Worm (Caenorhabditis elegans): ENCODE data around the gene msp-65.
A peak's percentile ranks its signal among the peaks of the same experiment; 100 is the strongest.

msp-65 gene

DNA sequence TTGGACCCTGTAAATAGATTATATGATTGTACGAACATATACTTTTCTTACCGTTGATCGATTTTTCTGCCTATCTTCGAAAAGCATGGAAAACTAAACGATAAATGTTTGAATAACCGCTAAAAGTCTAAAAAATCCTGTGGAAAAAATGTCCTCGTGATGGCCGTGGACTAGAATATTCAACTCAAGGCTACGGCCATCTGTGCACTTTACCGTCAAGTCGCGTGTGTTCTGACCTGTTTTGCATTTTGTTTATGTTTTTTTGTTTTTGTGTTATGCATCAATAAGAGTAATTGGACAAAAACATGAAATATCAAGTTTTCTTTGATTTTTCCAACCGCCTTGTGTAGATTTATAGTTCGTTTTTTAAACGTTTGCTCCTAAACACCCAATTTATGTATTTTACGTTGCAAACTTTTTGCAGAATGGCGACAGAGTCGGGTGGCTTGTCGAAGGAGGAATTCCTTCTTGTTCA lies 47.8 kb downstream of the msp-65 start, which contains the start of the genes hda-6 and F41H10.4 (continued):
- no peak for TF ChIP-seq ceh-44 (GFP tag; IDR thresholded peaks at IDR 0.05)
- no peak for TF ChIP-seq ztf-7 (tag; optimal IDR thresholded peaks at IDR 0.05)
- peak in 1 of 2 experiments; percentile 91 for TF ChIP-seq lsy-2 (tag; optimal IDR thresholded peaks at IDR 0.05)
- TF ChIP-seq ceh-82 (tag; optimal IDR thresholded peaks at IDR 0.05) = no peak
- TF ChIP-seq F10B5.3 (tag; optimal IDR thresholded peaks at IDR 0.05) = no peak
- TF ChIP-seq unc-39 (tag; optimal IDR thresholded peaks at IDR 0.05) = no peak
- TF ChIP-seq nhr-77 (tag; optimal IDR thresholded peaks at IDR 0.05) = no peak
- TF ChIP-seq F37D6.2 (tag; optimal IDR thresholded peaks at IDR 0.05) = no peak
- TF ChIP-seq ceh-32 (tag; optimal IDR thresholded peaks at IDR 0.05; ENCODE audit: poor library complexity) = no peak
- TF ChIP-seq pha-4 (GFP tag; IDR thresholded peaks at IDR 0.05) = no peak
- peak; percentile 81 for TF ChIP-seq pha-4 (tag; optimal IDR thresholded peaks at IDR 0.05)
- no peak for TF ChIP-seq zip-11 (GFP tag; IDR thresholded peaks at IDR 0.05)
- TF ChIP-seq nhr-42 (GFP tag; IDR thresholded peaks at IDR 0.05) = no peak
- no peak for TF ChIP-seq lim-7 (GFP tag; IDR thresholded peaks at IDR 0.05)
- peak; percentile 40; the same call in 1 of the 2 replicates for TF ChIP-seq ZK337.2 (GFP tag; IDR thresholded peaks at IDR 0.05)
- TF ChIP-seq Y75B8A.6 (GFP tag; IDR thresholded peaks at IDR 0.05) = no peak
- no peak for TF ChIP-seq lin-29 (GFP tag; IDR thresholded peaks at IDR 0.05)
- peak in 1 of 2 experiments; percentile 83 for TF ChIP-seq daf-16 (GFP tag; optimal IDR thresholded peaks at IDR 0.05)
- peak; percentile 71 for TF ChIP-seq daf-16 (tag; optimal IDR thresholded peaks at IDR 0.05)
- TF ChIP-seq R02D3.7 (tag; optimal IDR thresholded peaks at IDR 0.05) = no peak
- TF ChIP-seq attf-4 (tag; optimal IDR thresholded peaks at IDR 0.05) = no peak
- peak; percentile 22 for TF ChIP-seq aha-1 (tag)
- TF ChIP-seq nhr-102 (tag; optimal IDR thresholded peaks at IDR 0.05) = peak; percentile 9
- TF ChIP-seq nhr-41 (GFP tag; IDR thresholded peaks at IDR 0.05) = no peak
- no peak for TF ChIP-seq lir-3 (tag; optimal IDR thresholded peaks at IDR 0.05)
- no peak for TF ChIP-seq F49E8.2 (tag; optimal IDR thresholded peaks at IDR 0.05; ENCODE audit: borderline replicate concordance)
- peak; percentile 18 for TF ChIP-seq spr-1 (tag; optimal IDR thresholded peaks at IDR 0.05)
- no peak for TF ChIP-seq jun-1 (tag; optimal IDR thresholded peaks at IDR 0.05)
- peak; percentile 34 for TF ChIP-seq rbr-2 (tag; optimal IDR thresholded peaks at IDR 0.05)
- no peak for TF ChIP-seq T20F7.1 (GFP tag; optimal IDR thresholded peaks at IDR 0.05)
- TF ChIP-seq ceh-28 (tag; optimal IDR thresholded peaks at IDR 0.05) = no peak
- TF ChIP-seq fkh-10 (GFP tag; optimal IDR thresholded peaks at IDR 0.05) = no peak
- TF ChIP-seq nhr-48 (tag; optimal IDR thresholded peaks at IDR 0.05) = no peak
- no peak for TF ChIP-seq lin-1 (GFP tag; IDR thresholded peaks at IDR 0.05)
- peak; percentile 79 for TF ChIP-seq lin-38 (GFP tag; IDR thresholded peaks at IDR 0.05)
- peak; percentile 73; the same call in 1 of the 2 replicates for TF ChIP-seq dmd-9 (GFP tag; IDR thresholded peaks at IDR 0.05)
- TF ChIP-seq tra-1 (GFP tag; IDR thresholded peaks at IDR 0.05) = no peak
- no peak for TF ChIP-seq nhr-10 (tag; optimal IDR thresholded peaks at IDR 0.05)
- peak; percentile 72 for TF ChIP-seq hlh-11 (tag; optimal IDR thresholded peaks at IDR 0.05)
- TF ChIP-seq hmg-1.1 (GFP tag; IDR thresholded peaks at IDR 0.05) = no peak
- no peak for TF ChIP-seq spr-3 (GFP tag; optimal IDR thresholded peaks at IDR 0.05)
- no peak for TF ChIP-seq nhr-25 (tag; optimal IDR thresholded peaks at IDR 0.05; ENCODE audit: borderline replicate concordance, insufficient read depth)
- TF ChIP-seq nhr-76 (tag; optimal IDR thresholded peaks at IDR 0.05) = no peak
- no peak for TF ChIP-seq ces-1 (GFP tag; optimal IDR thresholded peaks at IDR 0.05)
- TF ChIP-seq ceh-62 (tag; optimal IDR thresholded peaks at IDR 0.05) = no peak
- TF ChIP-seq mes-2 (tag; optimal IDR thresholded peaks at IDR 0.05; ENCODE audit: poor library complexity, severe bottlenecking) = peak; percentile 97
- TF ChIP-seq D1046.2 (GFP tag; IDR thresholded peaks at IDR 0.05) = no peak
- no peak for TF ChIP-seq fos-1 (tag; optimal IDR thresholded peaks at IDR 0.05)
- peak in 1 of 2 experiments; percentile 81 for TF ChIP-seq unc-62 (GFP tag; optimal IDR thresholded peaks at IDR 0.05 in 1 of 2)
- TF ChIP-seq unc-62 (tag; optimal IDR thresholded peaks at IDR 0.05) = no peak
- TF ChIP-seq lin-15B (tag; optimal IDR thresholded peaks at IDR 0.05) = peak; percentile 41
- peak; percentile 89 for TF ChIP-seq dpl-1 (GFP tag; optimal IDR thresholded peaks at IDR 0.05)
- TF ChIP-seq madf-5 (GFP tag; IDR thresholded peaks at IDR 0.05) = no peak

Measured in whole organism, L4 larva.